Worm (Caenorhabditis elegans) whole organism, L3 larva: ENCODE measurements around the gene clec-52.
A peak's percentile ranks its signal among the peaks of the same experiment; 100 is the strongest.

Source experiments
- R02D3.7 ChIP-seq: fragments of 150-350 bp; optimal IDR thresholded peaks from 2 replicates; lab custom pipeline; 2014; ENCODE audit warnings: missing biosample characterization, missing genetic modification characterization
- ZK546.5 ChIP-seq: sonication (generic microtip); optimal IDR thresholded peaks from 2 replicates; lab custom pipeline; 2017; ENCODE audit warnings: missing biosample characterization, missing genetic modification characterization
- aly-2 ChIP-seq: fragments of 150-350 bp; optimal IDR thresholded peaks from 2 replicates; lab custom pipeline; 2014; ENCODE audit warnings: missing biosample characterization, missing genetic modification characterization
- ceh-28 ChIP-seq: fragments of 150-350 bp; optimal IDR thresholded peaks from 2 replicates; lab custom pipeline; 2014; ENCODE audit warnings: missing biosample characterization, missing genetic modification reagents, missing genetic modification characterization
- ceh-82 ChIP-seq: fragments of 150-350 bp; optimal IDR thresholded peaks from 2 replicates; lab custom pipeline; 2014; ENCODE audit warnings: missing biosample characterization, missing genetic modification characterization
- ceh-9 ChIP-seq: sonication (generic microtip); optimal IDR thresholded peaks from 2 replicates; lab custom pipeline; 2018; ENCODE audit warnings: missing biosample characterization, missing genetic modification characterization
- egl-27 ChIP-seq: sonication (generic microtip); optimal IDR thresholded peaks from 4 replicates; lab custom pipeline; 2017; ENCODE audit warnings: missing biosample characterization, missing genetic modification reagents, missing genetic modification characterization
- egl-5 ChIP-seq: fragments of 150-350 bp; optimal IDR thresholded peaks from 2 replicates; lab custom pipeline; 2017; ENCODE audit warnings: missing biosample characterization, missing genetic modification reagents, missing genetic modification characterization, inconsistent platforms
- elt-1 ChIP-seq: fragments of 150-350 bp; optimal IDR thresholded peaks from 2 replicates; lab custom pipeline; 2014; ENCODE audit warnings: missing biosample characterization, missing genetic modification characterization
- elt-2 ChIP-seq: sonication (generic microtip); optimal IDR thresholded peaks from 2 replicates; lab custom pipeline; 2016; ENCODE audit warnings: missing genetic modification reagents, mild to moderate bottlenecking, missing genetic modification characterization, missing compliant biosample characterization
- elt-3 ChIP-seq, 3 experiments: fragments of 150-350 bp in 1 of 3; sonication (generic microtip) in 2 of 3; optimal IDR thresholded peaks; 2 replicates in 2 of 3; 4 replicates in 1 of 3; lab custom pipeline; 2014 to 2017; ENCODE audit warnings: missing biosample characterization in 3 of 3, missing genetic modification characterization in 3 of 3
- eor-1 ChIP-seq, 2 experiments: fragments of 150-350 bp; optimal IDR thresholded peaks; 2 replicates each; lab custom pipeline; 2014 to 2018; ENCODE audit warnings: missing biosample characterization in 2 of 2, missing genetic modification characterization in 2 of 2
- fos-1 ChIP-seq: fragments of 150-350 bp; optimal IDR thresholded peaks from 2 replicates; lab custom pipeline; 2014; ENCODE audit warnings: missing biosample characterization, missing genetic modification characterization
- hmg-11 ChIP-seq: sonication (generic microtip); optimal IDR thresholded peaks from 2 replicates; lab custom pipeline; 2016; ENCODE audit warnings: missing genetic modification characterization, missing compliant biosample characterization
- jun-1 ChIP-seq: fragments of 150-350 bp; optimal IDR thresholded peaks from 2 replicates; lab custom pipeline; 2014; ENCODE audit warnings: missing biosample characterization, missing genetic modification reagents, missing genetic modification characterization
- lin-15B ChIP-seq: fragments of 150-350 bp; optimal IDR thresholded peaks from 2 replicates; lab custom pipeline; 2014; ENCODE audit warnings: missing biosample characterization, missing genetic modification characterization
- lin-39 ChIP-seq: fragments of 150-350 bp; optimal IDR thresholded peaks from 2 replicates; lab custom pipeline; 2018; ENCODE audit warnings: missing biosample characterization, missing genetic modification reagents, missing genetic modification characterization
- lsy-12 ChIP-seq: sonication (generic microtip); optimal IDR thresholded peaks from 2 replicates; lab custom pipeline; 2016; ENCODE audit warnings: mild to moderate bottlenecking, missing genetic modification characterization, missing compliant biosample characterization
- mdl-1 ChIP-seq: fragments of 150-350 bp; optimal IDR thresholded peaks from 2 replicates; lab custom pipeline; 2014; ENCODE audit warnings: missing biosample characterization, missing genetic modification characterization
- mml-1 ChIP-seq: fragments of 150-350 bp; sonication (generic microtip); optimal IDR thresholded peaks from 3 replicates; lab custom pipeline; 2014; ENCODE audit warnings: missing biosample characterization, missing genetic modification characterization
- nfya-1 ChIP-seq: sonication (generic microtip); optimal IDR thresholded peaks from 2 replicates; lab custom pipeline; 2017; ENCODE audit warnings: missing genetic modification characterization, mild to moderate bottlenecking, missing compliant biosample characterization, antibody characterized with exemption, moderate library complexity; ENCODE audit not compliant: insufficient read depth
- nhr-11 ChIP-seq: fragments of 150-350 bp; optimal IDR thresholded peaks from 2 replicates; lab custom pipeline; 2014; ENCODE audit warnings: missing biosample characterization, missing genetic modification characterization
- nhr-12 ChIP-seq: fragments of 150-350 bp; optimal IDR thresholded peaks from 2 replicates; lab custom pipeline; 2014; ENCODE audit warnings: missing biosample characterization, missing genetic modification characterization
- nhr-237 ChIP-seq: fragments of 150-350 bp; optimal IDR thresholded peaks from 2 replicates; lab custom pipeline; 2014; ENCODE audit warnings: missing biosample characterization, missing genetic modification characterization
- nhr-43 ChIP-seq: sonication (generic microtip); optimal IDR thresholded peaks from 2 replicates; lab custom pipeline; 2016; ENCODE audit warnings: mild to moderate bottlenecking, missing genetic modification characterization, missing compliant biosample characterization; ENCODE audit not compliant: poor library complexity, severe bottlenecking
- nhr-67 ChIP-seq: fragments of 150-350 bp; optimal IDR thresholded peaks from 2 replicates; lab custom pipeline; 2014; ENCODE audit warnings: missing biosample characterization, missing genetic modification characterization
- pqm-1 ChIP-seq: fragments of 150-350 bp; optimal IDR thresholded peaks from 2 replicates; lab custom pipeline; 2017; ENCODE audit warnings: missing biosample characterization, missing genetic modification characterization, inconsistent platforms
- snpc-4 ChIP-seq: fragments of 150-350 bp; optimal IDR thresholded peaks from 2 replicates; lab custom pipeline; 2014; ENCODE audit warnings: missing biosample characterization, missing genetic modification characterization
- tbx-2 ChIP-seq: sonication (generic microtip); optimal IDR thresholded peaks from 2 replicates; lab custom pipeline; 2016; ENCODE audit warnings: mild to moderate bottlenecking, missing genetic modification characterization, missing compliant biosample characterization
- unc-39 ChIP-seq: sonication (generic microtip); optimal IDR thresholded peaks from 4 replicates; lab custom pipeline; 2017; ENCODE audit warnings: missing biosample characterization, missing genetic modification characterization
- unc-62 ChIP-seq: fragments of 150-350 bp; sonication (generic microtip); optimal IDR thresholded peaks from 4 replicates; lab custom pipeline; 2014; ENCODE audit warnings: missing biosample characterization, missing genetic modification reagents, missing genetic modification characterization
- zag-1 ChIP-seq: fragments of 150-350 bp; optimal IDR thresholded peaks from 2 replicates; lab custom pipeline; 2014; ENCODE audit warnings: missing biosample characterization, missing genetic modification characterization
- ztf-4 ChIP-seq: fragments of 150-350 bp; optimal IDR thresholded peaks from 2 replicates; lab custom pipeline; 2014; ENCODE audit warnings: missing biosample characterization, missing genetic modification characterization

clec-52 gene

DNA sequence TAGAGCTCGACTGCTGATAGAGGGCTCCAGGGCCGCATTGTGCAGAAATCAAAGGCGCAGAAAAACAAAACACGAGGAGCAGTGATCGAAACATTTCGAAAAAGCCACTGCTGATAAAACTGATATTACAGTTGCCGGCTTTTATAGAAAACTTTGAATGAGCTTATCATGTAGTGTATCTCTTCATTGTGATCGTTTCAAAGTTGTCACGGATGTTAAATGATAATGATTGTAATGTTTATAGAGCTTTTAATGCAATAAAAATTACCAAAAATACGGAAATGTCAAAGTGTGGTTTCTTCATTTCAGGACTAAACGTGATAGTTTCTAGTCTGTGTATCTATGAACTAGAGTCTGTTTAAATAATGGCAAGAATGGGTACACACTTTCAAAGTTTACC, at the start of gene clec-52:
clec-52 (minus strand) TSS at position 101 of the 400 bp plus-strand sequence.
- TF ChIP-seq zag-1 (tag; lab: Kevin White, UChicago), result no peak
- peak; percentile 23 for TF ChIP-seq elt-2 (tag; lab: Kevin White, UChicago)

DNA sequence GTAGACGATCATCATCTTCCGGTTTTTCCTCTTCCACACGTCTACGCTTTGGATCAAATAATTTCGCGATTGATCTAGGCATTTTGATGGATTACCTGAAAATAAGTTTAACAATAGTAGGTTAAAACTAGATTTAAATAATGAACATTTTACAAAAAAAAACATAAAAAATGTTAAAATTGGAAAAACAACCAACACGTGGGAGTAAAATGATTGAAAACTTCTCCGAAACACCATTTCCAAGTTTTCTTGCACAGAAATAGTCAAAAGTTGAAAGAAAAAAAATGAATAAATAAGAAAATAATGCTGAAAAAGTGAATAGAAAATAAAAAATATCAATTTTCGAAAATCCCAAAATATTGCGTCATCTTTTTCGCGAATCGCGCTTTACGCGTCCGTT, 43.2 kb upstream of the clec-52 start, which contains the start of gene C07G1.7:
C07G1.7 (minus strand) TSS at position 101 of the 400 bp plus-strand sequence.
- TF ChIP-seq tbx-2 (tag; lab: Kevin White, UChicago), result no peak
- TF ChIP-seq egl-5 (tag; lab: Kevin White, UChicago), result no peak
- TF ChIP-seq elt-3 (tag; optimal IDR thresholded peaks at IDR 0.05; lab: Kevin White, UChicago), result no peak
- no peak for TF ChIP-seq nhr-67
- TF ChIP-seq, all 47 proteins: peak for 0

DNA sequence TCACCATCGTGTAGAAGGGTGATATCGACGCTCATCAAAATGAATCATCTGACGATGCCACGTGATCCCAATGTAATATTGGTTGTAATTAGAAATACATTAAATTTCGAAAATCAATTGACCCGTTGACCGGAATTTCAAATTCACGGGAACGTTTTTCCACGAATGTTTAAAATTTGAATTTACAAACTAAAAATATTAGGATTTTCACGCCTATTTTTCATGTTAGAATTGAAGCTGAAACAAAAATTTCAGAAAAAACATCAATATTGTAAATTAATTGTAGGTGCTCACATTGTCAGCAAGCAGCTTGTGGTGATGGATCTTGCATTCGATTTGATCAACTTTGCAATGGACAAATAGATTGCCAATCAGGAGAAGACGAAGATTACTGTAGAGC, 41.7 kb upstream of the clec-52 start, which contains the start of gene C07G1.6:
C07G1.6 (minus strand) TSS at position 101 of the 400 bp plus-strand sequence.
- TF ChIP-seq nhr-43 (tag; lab: Kevin White, UChicago), result no peak
- no peak for TF ChIP-seq elt-2 (tag; lab: Kevin White, UChicago)
- no peak for TF ChIP-seq lin-15B (tag; lab: Kevin White, UChicago)
- no peak for TF ChIP-seq egl-27 (tag; lab: Kevin White, UChicago)
- no peak for TF ChIP-seq ceh-28 (tag; lab: Kevin White, UChicago)
- no peak for TF ChIP-seq ZK546.5 (tag; lab: Kevin White, UChicago)
- TF ChIP-seq R02D3.7 (tag; lab: Kevin White, UChicago), result no peak
- TF ChIP-seq nhr-237 (tag; lab: Kevin White, UChicago), result no peak
- no peak for TF ChIP-seq pqm-1
- no peak for TF ChIP-seq ztf-4
- TF ChIP-seq nhr-12 (tag; lab: Kevin White, UChicago), result no peak
- TF ChIP-seq ceh-9 (tag; lab: Kevin White, UChicago), result no peak
- no peak for TF ChIP-seq eor-1 (tag; optimal IDR thresholded peaks at IDR 0.05; lab: Kevin White, UChicago)
- no peak for TF ChIP-seq mdl-1 (tag; lab: Kevin White, UChicago)
- no peak for TF ChIP-seq ceh-82
- TF ChIP-seq lin-39 (tag; lab: Kevin White, UChicago), result no peak
- no peak for TF ChIP-seq nhr-11 (tag; lab: Kevin White, UChicago)
- TF ChIP-seq unc-62 (GFP tag; lab: Kevin White, UChicago), result no peak
- TF ChIP-seq fos-1 (tag; lab: Kevin White, UChicago), result no peak
- no peak for TF ChIP-seq unc-39

DNA sequence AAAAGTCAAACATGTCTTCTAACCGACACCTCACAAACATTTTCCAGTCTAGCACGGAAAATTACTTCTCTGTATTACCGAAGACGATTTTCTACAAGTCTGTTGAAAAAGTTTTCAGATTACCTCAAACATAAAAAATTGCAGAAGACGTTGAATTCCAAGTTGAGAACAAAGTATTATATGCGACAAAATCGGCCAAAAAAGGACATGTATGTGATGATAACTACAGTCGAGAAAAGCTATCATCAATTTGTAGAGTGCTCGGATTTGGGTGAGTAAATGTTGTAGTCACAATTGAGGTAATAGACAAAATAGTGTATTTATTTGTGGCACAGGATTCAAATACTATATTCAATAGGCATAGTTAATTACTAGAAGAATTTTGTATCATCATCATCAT, 40.3 kb upstream of the clec-52 start:
- no peak for TF ChIP-seq aly-2 (tag; lab: Kevin White, UChicago)
- TF ChIP-seq mml-1, result no peak

DNA sequence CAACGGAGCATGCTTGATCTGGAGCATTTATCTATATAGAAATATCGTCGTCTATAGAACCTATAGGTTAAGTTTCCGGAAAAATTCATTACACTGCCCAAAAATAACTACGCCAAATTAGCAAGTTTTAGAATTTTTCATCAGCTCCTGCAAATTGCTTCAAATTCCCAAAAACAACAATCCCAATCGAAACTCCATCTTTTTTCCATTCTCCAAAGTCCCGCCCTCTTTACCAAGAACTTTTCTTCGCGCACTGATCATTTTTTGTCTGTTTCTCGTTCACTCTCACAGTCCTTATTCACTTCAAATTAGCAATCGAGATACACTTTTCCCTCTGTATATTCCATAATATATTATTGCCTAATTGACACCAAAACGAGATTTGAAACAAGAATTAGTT, 37.8 kb upstream of the clec-52 start, which contains the start of gene svh-1:
svh-1 (plus strand) TSS at position 301 of the 400 bp plus-strand sequence.
- TF ChIP-seq lsy-12 (tag; lab: Kevin White, UChicago), result no peak

DNA sequence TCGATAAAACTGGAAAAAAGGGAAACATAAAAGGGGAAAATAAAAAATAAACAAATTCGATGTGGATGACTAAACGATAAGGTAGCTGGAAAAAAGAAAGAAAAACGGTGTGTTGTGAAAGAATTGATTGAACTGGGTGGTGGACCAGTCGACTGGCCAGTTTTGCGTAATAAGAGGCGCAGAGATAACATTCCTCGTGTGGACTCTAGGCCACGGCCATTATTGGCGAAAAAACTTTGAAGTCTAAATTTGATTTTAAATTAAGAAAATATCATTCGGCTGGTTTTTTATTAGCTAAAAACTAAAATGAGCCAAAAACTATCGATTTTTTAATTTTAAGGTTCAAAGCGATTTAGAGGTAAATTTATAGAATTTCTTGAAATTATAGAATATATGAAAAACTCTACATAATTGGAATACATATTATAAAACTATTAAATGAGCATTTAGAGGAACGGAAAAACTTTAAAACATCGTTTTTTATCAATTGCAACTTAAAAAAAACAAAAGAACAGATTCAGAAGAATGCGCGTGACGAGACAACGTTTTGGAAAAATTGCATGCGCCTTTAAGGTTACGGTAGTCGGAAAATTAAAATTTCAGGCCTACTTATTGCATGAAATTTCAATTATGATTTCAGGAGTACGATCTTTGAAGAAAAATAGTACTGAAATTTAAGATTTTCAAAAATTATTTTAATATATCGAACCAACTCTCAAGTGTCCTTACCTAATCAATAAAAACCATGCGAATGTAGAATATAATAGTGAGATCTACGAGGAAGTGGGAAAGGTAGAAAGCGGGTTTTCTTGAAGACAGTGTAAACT, 36.9 kb upstream of the clec-52 start, which contains the start of gene hgrs-1:
hgrs-1 (minus strand) TSS at position 777 of the 827 bp plus-strand sequence.
- TF ChIP-seq jun-1 (tag; lab: Kevin White, UChicago), result no peak
- TF ChIP-seq elt-2 (tag; lab: Kevin White, UChicago), result peak; percentile 8
- TF ChIP-seq pqm-1, result no peak
- TF ChIP-seq snpc-4 (tag; lab: Kevin White, UChicago), result peak; percentile 32
- TF ChIP-seq hmg-11 (tag; lab: Kevin White, UChicago), result peak; percentile 62
- TF ChIP-seq elt-1 (tag; lab: Kevin White, UChicago), result no peak
- peak; percentile 36 for TF ChIP-seq ceh-28 (tag; lab: Kevin White, UChicago)
- TF ChIP-seq lin-15B (tag; lab: Kevin White, UChicago), result peak; percentile 38
- TF ChIP-seq nfya-1, result peak; percentile 76
